Fruit fly (Drosophila melanogaster): ENCODE data around the gene Srp54.

The Srp54 gene

dm6 chr2L:9908468-9908967 lies 4.2 kb upstream of the Srp54 start, which contains the start of gene CG13124 (continued):
- TF ChIP-seq NfI (GFP tag; optimal IDR thresholded peaks at IDR 0.05) (peak; percentile 32), CG7839 (tag; optimal IDR thresholded peaks at IDR 0.05) (peak; percentile 24), ems (GFP tag; optimal IDR thresholded peaks at IDR 0.05) (no peak), CG14050 (GFP tag; IDR thresholded peaks at IDR 0.05) (no peak), Meics (GFP tag; optimal IDR thresholded peaks at IDR 0.05) (peak; percentile 54), zen (tag; optimal IDR thresholded peaks at IDR 0.05) (no peak), MBD-R2 (GFP tag; IDR thresholded peaks at IDR 0.05) (no peak), Hey (tag; optimal IDR thresholded peaks at IDR 0.05) (no peak), grau (tag; optimal IDR thresholded peaks at IDR 0.05) (peak; percentile 32), Ptx1 (GFP tag; IDR thresholded peaks at IDR 0.05) (no peak), nau (GFP tag; optimal IDR thresholded peaks at IDR 0.05) (no peak), CG8359 (GFP tag; optimal IDR thresholded peaks at IDR 0.05; ENCODE audit: borderline replicate concordance) (no peak), CG8281 (tag; optimal IDR thresholded peaks at IDR 0.05) (no peak), trem (tag; optimal IDR thresholded peaks at IDR 0.05) (no peak), so (GFP tag; IDR thresholded peaks at IDR 0.05) (peak; percentile 61; the same call in 1 of the 3 replicates), CG10654 (GFP tag; optimal IDR thresholded peaks at IDR 0.05) (no peak), pb (GFP tag; optimal IDR thresholded peaks at IDR 0.05) (no peak), CG33557 (GFP tag; optimal IDR thresholded peaks at IDR 0.05) (no peak), CG43689 (GFP tag; IDR thresholded peaks at IDR 0.05) (no peak), CG3163 (GFP tag; optimal IDR thresholded peaks at IDR 0.05) (peak; percentile 86), CG1602 (GFP tag; optimal IDR thresholded peaks at IDR 0.05) (no peak), CG31365 (tag; optimal IDR thresholded peaks at IDR 0.05) (peak; percentile 40), dysf (GFP tag; IDR thresholded peaks at IDR 0.05) (peak; percentile 43; the same call in 2 of the 3 replicates), Rfx (GFP tag; IDR thresholded peaks at IDR 0.05) (peak; percentile 74), Jarid2 (GFP tag; optimal IDR thresholded peaks at IDR 0.05) (peak; percentile 10), Deaf1 (tag; optimal IDR thresholded peaks at IDR 0.05) (peak; percentile 34), CG4707 (GFP tag; optimal IDR thresholded peaks at IDR 0.05) (no peak), Hmr (GFP tag; optimal IDR thresholded peaks at IDR 0.05) (peak; percentile 55), phol (tag; optimal IDR thresholded peaks at IDR 0.05) (no peak), YL-1 (GFP tag; optimal IDR thresholded peaks at IDR 0.05) (no peak), Nf-YC (tag; optimal IDR thresholded peaks at IDR 0.05) (peak; percentile 10), sqz (GFP tag; optimal IDR thresholded peaks at IDR 0.05) (no peak), Sox102F (GFP tag; optimal IDR thresholded peaks at IDR 0.05) (peak; percentile 4), Eip74EF (GFP tag; optimal IDR thresholded peaks at IDR 0.05) (no peak), z (GFP tag; IDR thresholded peaks at IDR 0.05) (no peak), CG8924 (tag; optimal IDR thresholded peaks at IDR 0.05) (peak; percentile 17), Spps (tag; optimal IDR thresholded peaks at IDR 0.05) (no peak), p53 (GFP tag; optimal IDR thresholded peaks at IDR 0.05) (no peak), Atf6 (GFP tag; IDR thresholded peaks at IDR 0.05) (peak; percentile 59), CG3847 (GFP tag; IDR thresholded peaks at IDR 0.05) (0 out of 2 replicates have a peak, but pooled peaks have one; percentile 7), Dref (GFP tag; IDR thresholded peaks at IDR 0.05) (no peak), CG12219 (GFP tag; optimal IDR thresholded peaks at IDR 0.05) (peak; percentile 36), CG13775 (GFP tag; optimal IDR thresholded peaks at IDR 0.05) (no peak), CG31441 (GFP tag; IDR thresholded peaks at IDR 0.05) (no peak), Dip3 (GFP tag; optimal IDR thresholded peaks at IDR 0.05) (no peak), Fer1 (GFP tag; optimal IDR thresholded peaks at IDR 0.05) (peak; percentile 39), lov (optimal IDR thresholded peaks at IDR 0.05) (no peak), lov (GFP tag; IDR thresholded peaks at IDR 0.05) (no peak), D (optimal IDR thresholded peaks at IDR 0.05) (no peak), D (GFP tag; optimal IDR thresholded peaks at IDR 0.05) (no peak), CG14710 (tag; optimal IDR thresholded peaks at IDR 0.05) (no peak)

Measured in whole organism, embryonic.